Fruit fly (Drosophila melanogaster) S2 (cell line): ENCODE data around the gene glu.

Experiments used
- CG8478 ChIP-seq: fragments of >200 bp; optimal IDR thresholded peaks from 2 replicates; lab custom pipeline; 2018
- CTCF ChIP-seq, 2 experiments: fragments of >200 bp; optimal IDR thresholded peaks; 2 replicates each; lab custom pipeline; 2018

- TF ChIP-seq CTCF (optimal IDR thresholded peaks at IDR 0.05; lab: Kevin White, UChicago) (no peak), CG8478 (lab: Kevin White, UChicago) (no peak)
Measured at dm6 chr2L:16754074-16754473, 15.9 kb upstream of the glu start, which contains the start of gene yellow-b.
